Fruit fly (Drosophila melanogaster): ENCODE data around the gene Tbc1d8-9.

DNA sequence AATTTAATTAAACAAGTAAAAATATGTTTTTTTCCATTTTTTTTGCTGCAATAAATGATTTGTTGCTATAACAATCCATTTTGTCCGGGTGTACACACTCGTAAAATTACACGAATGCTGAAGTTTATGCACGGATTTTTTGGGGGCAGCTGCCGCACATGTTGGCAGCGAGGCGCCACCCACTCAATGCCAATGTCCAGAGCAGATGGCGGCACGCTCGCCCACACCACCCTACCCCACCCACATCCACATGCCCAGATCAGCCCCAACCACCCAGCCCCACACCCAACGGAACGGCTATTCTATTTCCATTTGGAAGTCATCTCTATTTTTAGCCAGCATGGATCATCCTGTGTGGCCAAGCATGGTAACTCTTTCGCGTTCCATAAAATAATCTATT, 36.6 kb upstream of the Tbc1d8-9 start:
- no peak for TF ChIP-seq Sry-δ (GFP tag; optimal IDR thresholded peaks at IDR 0.05)
- TF ChIP-seq Hmr (GFP tag; optimal IDR thresholded peaks at IDR 0.05): peak; percentile 2
- no peak for TF ChIP-seq CG8359 (GFP tag; optimal IDR thresholded peaks at IDR 0.05; ENCODE audit: borderline replicate concordance)
- no peak for TF ChIP-seq dati (GFP tag; IDR thresholded peaks at IDR 0.05)
- no peak for TF ChIP-seq zen (tag; optimal IDR thresholded peaks at IDR 0.05)
